Worm (Caenorhabditis elegans) whole organism, L4/young adult: ENCODE data around the gene Y57A10C.9.

ENCODE experiments used
- dao-5 ChIP-seq: sonication (generic microtip); optimal IDR thresholded peaks from 2 replicates; lab custom pipeline; 2016; ENCODE audit warnings: missing genotype, missing genetic modification characterization, moderate library complexity, missing compliant biosample characterization
- him-1 ChIP-seq: sonication (generic microtip); optimal IDR thresholded peaks from 2 replicates; lab custom pipeline; 2016; ENCODE audit warnings: missing genotype, missing genetic modification reagents, missing genetic modification characterization, missing compliant biosample characterization

- TF ChIP-seq dao-5 (tag; lab: Kevin White, UChicago) = no peak
- no peak for TF ChIP-seq him-1 (tag; lab: Kevin White, UChicago)
Observed at ce11 chrII:12473406-12473805, 35.1 kb upstream of the Y57A10C.9 start, which contains the start of gene srg-17.
